Fruit fly (Drosophila melanogaster) whole organism, pupa: Measurements from ENCODE around the gene CG15422.

Experiments
- CG10348 ChIP-seq: fragments of 200-800 bp; sonication (Bioruptor generic); IDR thresholded peaks from 2 replicates; pipeline ENCODE4 v1.3.6; 2022; ENCODE audit warnings: missing biosample characterization, missing genetic modification characterization
- CG13204 ChIP-seq: fragments of 200-800 bp; sonication (Bioruptor generic); optimal IDR thresholded peaks from 2 replicates; lab custom pipeline; 2018; ENCODE audit warnings: missing biosample characterization, mild to moderate bottlenecking, missing genetic modification characterization, moderate library complexity
- CG32121 ChIP-seq: fragments of 200-800 bp; sonication (Bioruptor generic); IDR thresholded peaks from 2 replicates; pipeline ENCODE4 v1.3.6; 2022; ENCODE audit warnings: missing biosample characterization, missing genetic modification characterization
- CG34367 ChIP-seq: fragments of 200-800 bp; sonication (Bioruptor generic); optimal IDR thresholded peaks from 2 replicates; lab custom pipeline; 2018; ENCODE audit warnings: missing biosample characterization, mild to moderate bottlenecking, missing genetic modification characterization
- CG8301 ChIP-seq: fragments of 200-800 bp; sonication (Bioruptor generic); optimal IDR thresholded peaks from 2 replicates; lab custom pipeline; 2018; ENCODE audit warnings: missing biosample characterization, mild to moderate bottlenecking, missing genetic modification characterization
- CG9948 ChIP-seq: fragments of 200-800 bp; sonication (Bioruptor generic); optimal IDR thresholded peaks from 2 replicates; lab custom pipeline; 2018; ENCODE audit warnings: missing biosample characterization, mild to moderate bottlenecking, missing genetic modification characterization, moderate library complexity
- EcR ChIP-seq: fragments of 200-800 bp; sonication (Bioruptor generic); optimal IDR thresholded peaks from 3 replicates; lab custom pipeline; 2019; ENCODE audit warnings: missing biosample characterization, missing genetic modification characterization, mild to moderate bottlenecking, moderate library complexity, missing genetic modification reagents
- Snoo ChIP-seq: fragments of 200-800 bp; sonication (Bioruptor generic); optimal IDR thresholded peaks from 3 replicates; lab custom pipeline; 2017; ENCODE audit warnings: missing biosample characterization, mild to moderate bottlenecking, missing genetic modification characterization, inconsistent platforms
- fd96Ca ChIP-seq: fragments of 200-800 bp; sonication (Bioruptor generic); IDR thresholded peaks from 3 replicates; pipeline ENCODE4 v1.3.6; 2022; ENCODE audit warnings: missing biosample characterization, missing genetic modification characterization
- gl ChIP-seq: fragments of 200-800 bp; sonication (Bioruptor generic); optimal IDR thresholded peaks from 2 replicates; lab custom pipeline; 2018; ENCODE audit warnings: missing biosample characterization, mild to moderate bottlenecking, missing genetic modification characterization

DNA sequence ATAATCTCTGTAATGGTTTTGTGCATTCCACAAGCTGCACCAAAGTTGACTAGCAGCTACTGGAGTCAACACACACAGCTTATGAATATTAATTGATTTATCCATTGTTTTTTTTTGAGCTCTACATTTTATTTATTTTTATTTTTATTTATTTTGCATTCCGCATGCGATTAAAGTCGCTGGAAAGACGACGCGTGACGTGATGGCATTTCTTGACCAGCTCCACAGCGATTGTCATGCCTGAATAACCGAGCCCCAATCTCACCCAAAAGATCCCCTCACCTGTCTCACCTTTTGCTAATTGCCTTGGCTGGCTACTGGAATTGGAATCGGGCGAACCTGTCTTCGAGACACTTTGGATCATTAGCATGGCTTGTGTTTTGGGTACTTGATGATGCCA is 31.5 kb downstream of the CG15422 start:
- no peak for TF ChIP-seq CG13204 (GFP tag; lab: Kevin White, UChicago)
- TF ChIP-seq gl, result no peak
- TF ChIP-seq CG10348 (GFP tag; lab: Robert Waterston, UW), result no peak
- TF ChIP-seq fd96Ca (GFP tag; lab: Robert Waterston, UW), result no peak
- TF ChIP-seq EcR, result no peak
- no peak for TF ChIP-seq CG34367 (tag; lab: Kevin White, UChicago)
- TF ChIP-seq CG8301 (tag; lab: Kevin White, UChicago), result no peak
- no peak for TF ChIP-seq Snoo (tag; lab: Kevin White, UChicago)
- TF ChIP-seq CG9948 (tag; lab: Kevin White, UChicago), result no peak
- TF ChIP-seq CG32121, result no peak
